Worm (Caenorhabditis elegans): Measurements from ENCODE around the gene K11H12.1.

K11H12.1 gene

DNA sequence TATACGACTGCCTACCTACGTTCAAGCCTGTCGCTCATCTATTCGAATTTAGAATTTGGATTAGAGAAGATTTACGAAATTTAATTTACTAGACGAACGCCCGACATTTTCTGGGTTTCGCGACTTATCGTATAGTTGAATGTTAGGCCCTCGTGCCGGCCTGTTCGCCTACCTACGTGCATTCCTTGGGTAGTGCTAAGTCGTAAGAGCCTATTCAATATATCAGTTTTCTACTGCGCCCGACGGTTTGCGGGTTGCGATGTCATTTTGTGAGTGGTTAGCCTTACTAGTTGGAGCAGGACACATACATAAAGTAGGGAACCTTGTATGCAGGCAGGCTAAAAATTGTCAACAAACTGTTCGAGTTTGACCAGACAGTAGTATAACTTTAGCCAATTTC lies 30.2 kb downstream of the K11H12.1 start:
- no peak for TF ChIP-seq F16B12.6 (tag; optimal IDR thresholded peaks at IDR 0.05)
- TF ChIP-seq mdl-1 (tag; optimal IDR thresholded peaks at IDR 0.05), result no peak
- no peak for TF ChIP-seq hlh-17 (GFP tag; optimal IDR thresholded peaks at IDR 0.05; ENCODE audit: borderline replicate concordance)
- no peak for TF ChIP-seq xbp-1 (tag; optimal IDR thresholded peaks at IDR 0.05)
- no peak for TF ChIP-seq efl-3 (GFP tag; optimal IDR thresholded peaks at IDR 0.05)
- no peak for TF ChIP-seq grh-1 (GFP tag; IDR thresholded peaks at IDR 0.05)
- no peak for TF ChIP-seq ceh-63 (GFP tag; optimal IDR thresholded peaks at IDR 0.05)
- no peak for TF ChIP-seq hpl-2 (GFP tag; optimal IDR thresholded peaks at IDR 0.05)
- no peak for TF ChIP-seq C34B4.2 (tag; optimal IDR thresholded peaks at IDR 0.05)
- TF ChIP-seq ceh-90 (tag; optimal IDR thresholded peaks at IDR 0.05), result no peak
- no peak for TF ChIP-seq nhr-47 (tag; optimal IDR thresholded peaks at IDR 0.05)
- no peak for TF ChIP-seq fkh-4 (tag; optimal IDR thresholded peaks at IDR 0.05; ENCODE audit: borderline replicate concordance)
- no peak for TF ChIP-seq sptf-1 (tag; optimal IDR thresholded peaks at IDR 0.05)
- no peak for TF ChIP-seq nhr-20 (tag; optimal IDR thresholded peaks at IDR 0.05)
- TF ChIP-seq nhr-85 (tag), result no peak
- TF ChIP-seq Y116A8C.19 (tag; optimal IDR thresholded peaks at IDR 0.05; ENCODE audit: borderline replicate concordance), result no peak
- no peak for TF ChIP-seq ceh-8 (GFP tag; optimal IDR thresholded peaks at IDR 0.05)

DNA sequence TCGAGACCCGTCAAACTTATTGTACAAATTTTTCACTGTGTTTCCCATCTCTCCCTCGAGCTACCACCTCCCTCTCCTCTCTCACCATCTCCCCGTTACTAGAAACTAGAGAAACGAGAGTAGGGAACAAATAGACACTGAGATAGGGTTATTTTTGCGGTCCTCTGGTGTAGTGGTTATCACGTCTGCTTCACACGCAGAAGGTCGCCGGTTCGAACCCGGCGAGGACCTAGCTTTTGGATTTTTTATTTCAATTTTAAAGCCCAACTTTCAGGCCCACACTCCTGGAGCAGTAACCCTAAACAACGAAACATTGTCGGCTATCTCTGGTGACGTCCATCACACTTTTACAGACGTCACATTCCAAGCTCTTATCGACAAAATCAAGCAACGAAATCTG lies 32.9 kb downstream of the K11H12.1 start:
- TF ChIP-seq nhr-11 (tag; optimal IDR thresholded peaks at IDR 0.05), result no peak
- peak; percentile 66 for TF ChIP-seq nhr-71 (tag; optimal IDR thresholded peaks at IDR 0.05)
- peak; percentile 13 for TF ChIP-seq pax-3 (tag; optimal IDR thresholded peaks at IDR 0.05)
- TF ChIP-seq mef-2 (tag; optimal IDR thresholded peaks at IDR 0.05), result no peak
- no peak for TF ChIP-seq ztf-11 (tag; optimal IDR thresholded peaks at IDR 0.05)
- no peak for TF ChIP-seq lir-3 (tag; optimal IDR thresholded peaks at IDR 0.05; ENCODE audit: poor library complexity)
- peak; percentile 42 for TF ChIP-seq fos-1 (tag; optimal IDR thresholded peaks at IDR 0.05)
- TF ChIP-seq efl-3 (GFP tag; optimal IDR thresholded peaks at IDR 0.05), result no peak
- TF ChIP-seq jun-1 (tag; optimal IDR thresholded peaks at IDR 0.05), result peak; percentile 51
- TF ChIP-seq ceh-88 (GFP tag; IDR thresholded peaks at IDR 0.05), result no peak
- no peak for TF ChIP-seq ceh-63 (GFP tag; optimal IDR thresholded peaks at IDR 0.05)
- TF ChIP-seq unc-30 (tag; optimal IDR thresholded peaks at IDR 0.05), result no peak
- no peak for TF ChIP-seq hpl-2 (GFP tag; optimal IDR thresholded peaks at IDR 0.05)
- peak; percentile 51 for TF ChIP-seq nhr-20 (tag; optimal IDR thresholded peaks at IDR 0.05)
- no peak for TF ChIP-seq unc-62 (GFP tag; optimal IDR thresholded peaks at IDR 0.05)
- peak; percentile 71 for TF ChIP-seq C16A3.4 (tag; optimal IDR thresholded peaks at IDR 0.05)
- TF ChIP-seq skn-1 (tag; optimal IDR thresholded peaks at IDR 0.05), result no peak
- no peak for TF ChIP-seq mab-9 (GFP tag; IDR thresholded peaks at IDR 0.05)
- TF ChIP-seq egl-13 (tag; optimal IDR thresholded peaks at IDR 0.05), result no peak
- peak; percentile 24 for TF ChIP-seq nhr-90 (tag; optimal IDR thresholded peaks at IDR 0.05; ENCODE audit: poor library complexity)
- TF ChIP-seq swsn-7 (tag; optimal IDR thresholded peaks at IDR 0.05), result peak; percentile 56
- TF ChIP-seq aly-2 (tag; optimal IDR thresholded peaks at IDR 0.05), result peak; percentile 48
- no peak for TF ChIP-seq zip-4 (GFP tag; optimal IDR thresholded peaks at IDR 0.05)
- no peak for TF ChIP-seq fkh-4 (tag; optimal IDR thresholded peaks at IDR 0.05; ENCODE audit: borderline replicate concordance)
- TF ChIP-seq ama-1 (optimal IDR thresholded peaks at IDR 0.05), result no peak
- no peak for TF ChIP-seq nhr-84 (tag; optimal IDR thresholded peaks at IDR 0.05)
- peak in 1 of 2 experiments; percentile 39 for TF ChIP-seq mdl-1 (tag; optimal IDR thresholded peaks at IDR 0.05)
- TF ChIP-seq ceh-90 (tag; optimal IDR thresholded peaks at IDR 0.05), result no peak
- no peak for TF ChIP-seq ets-5 (GFP tag; IDR thresholded peaks at IDR 0.05)
- TF ChIP-seq Y116A8C.19 (tag; optimal IDR thresholded peaks at IDR 0.05; ENCODE audit: borderline replicate concordance), result no peak
- TF ChIP-seq lin-35 (GFP tag; optimal IDR thresholded peaks at IDR 0.05), result peak; percentile 36 to 68
- no peak for TF ChIP-seq egl-27 (tag; optimal IDR thresholded peaks at IDR 0.05)
- TF ChIP-seq ces-1 (GFP tag; optimal IDR thresholded peaks at IDR 0.05), result no peak
- TF ChIP-seq lin-13 (GFP tag; optimal IDR thresholded peaks at IDR 0.05), result peak; percentile 36
- peak; percentile 64 for TF ChIP-seq nhr-19 (GFP tag; conservative IDR thresholded peaks at IDR 0.05)
- TF ChIP-seq lin-14 (GFP tag; optimal IDR thresholded peaks at IDR 0.05), result peak; percentile 47
- TF ChIP-seq xbp-1 (tag; optimal IDR thresholded peaks at IDR 0.05), result peak; percentile 48
- TF ChIP-seq sptf-1 (tag; optimal IDR thresholded peaks at IDR 0.05), result no peak
- TF ChIP-seq elt-2 (tag; optimal IDR thresholded peaks at IDR 0.05), result peak; percentile 9
- TF ChIP-seq nhr-85 (tag), result peak; percentile 58
- no peak for TF ChIP-seq ztf-4 (tag; optimal IDR thresholded peaks at IDR 0.05)
- no peak for TF ChIP-seq lin-15B (tag; optimal IDR thresholded peaks at IDR 0.05)
- TF ChIP-seq hlh-17 (GFP tag; optimal IDR thresholded peaks at IDR 0.05; ENCODE audit: borderline replicate concordance), result no peak
- TF ChIP-seq nhr-12 (tag; optimal IDR thresholded peaks at IDR 0.05), result no peak
